Worm (Caenorhabditis elegans): ENCODE measurements around the gene srj-40.

DNA sequence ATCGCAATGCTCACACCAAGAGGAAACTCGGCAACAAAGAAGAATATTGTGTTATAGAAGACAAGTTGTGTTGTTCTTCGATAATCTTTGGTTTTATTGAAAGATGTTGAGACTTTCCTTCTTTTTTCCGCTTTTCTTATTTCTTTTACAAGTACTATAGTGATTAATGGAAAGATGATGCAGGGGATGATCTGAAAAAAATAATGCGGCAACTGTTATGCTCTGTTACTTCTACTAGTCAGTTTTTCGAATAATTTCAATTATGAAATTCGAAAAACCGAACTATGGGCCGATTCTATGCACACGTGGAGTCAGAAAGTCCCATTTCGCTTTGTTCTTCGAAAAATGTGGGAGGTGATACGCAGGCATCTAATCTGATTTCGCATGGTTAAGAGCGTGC is 5.0 kb downstream of the srj-40 start:
- TF ChIP-seq aly-1 (tag; optimal IDR thresholded peaks at IDR 0.05) (no peak), ceh-36 (tag; optimal IDR thresholded peaks at IDR 0.05) (no peak), ama-1 (optimal IDR thresholded peaks at IDR 0.05) (no peak), F13C5.2 (tag; optimal IDR thresholded peaks at IDR 0.05) (no peak)
